Worm (Caenorhabditis elegans) whole organism, young adult: ENCODE measurements around the gene rme-1.

Source experiments
- B0019.2 ChIP-seq: fragments of 200-800 bp; sonication (Bioruptor generic); conservative IDR thresholded peaks from 2 replicates; pipeline ENCODE4 v1.3.6; 2022; ENCODE audit warnings: missing genetic modification reagents, missing genetic modification characterization, missing compliant biosample characterization
- B0336.3 ChIP-seq: fragments of 200-800 bp; sonication (Bioruptor generic); IDR thresholded peaks from 2 replicates; pipeline ENCODE4 v1.3.6; 2022; ENCODE audit warnings: missing genetic modification characterization, missing compliant biosample characterization
- C06A6.2 ChIP-seq: fragments of 200-800 bp; sonication (Bioruptor generic); conservative IDR thresholded peaks from 2 replicates; pipeline ENCODE4 v1.3.6; 2022; ENCODE audit warnings: missing genetic modification characterization, missing compliant biosample characterization
- C17E4.6 ChIP-seq: fragments of 200-800 bp; sonication (Bioruptor generic); IDR thresholded peaks from 2 replicates; pipeline ENCODE4 v1.3.6; 2022; ENCODE audit warnings: missing genetic modification reagents, missing genetic modification characterization, missing compliant biosample characterization
- F22D6.2 ChIP-seq: sonication (generic microtip); optimal IDR thresholded peaks from 2 replicates; lab custom pipeline; 2016; ENCODE audit warnings: mild to moderate bottlenecking, missing genetic modification characterization, missing compliant biosample characterization
- F37B4.10 ChIP-seq: fragments of 200-800 bp; sonication (Bioruptor generic); IDR thresholded peaks from 2 replicates; pipeline ENCODE4 v1.3.6; 2022; ENCODE audit warnings: missing genetic modification characterization, missing compliant biosample characterization
- F39B2.1 ChIP-seq: fragments of 200-800 bp; sonication (Bioruptor generic); IDR thresholded peaks from 2 replicates; pipeline ENCODE4 v1.3.6; 2022; ENCODE audit warnings: missing genetic modification reagents, missing genetic modification characterization, missing compliant biosample characterization
- F52B5.7 ChIP-seq: sonication (generic microtip); optimal IDR thresholded peaks from 2 replicates; lab custom pipeline; 2016; ENCODE audit warnings: mild to moderate bottlenecking, missing genetic modification characterization, missing compliant biosample characterization
- F57C9.4 ChIP-seq: sonication (generic microtip); optimal IDR thresholded peaks from 2 replicates; lab custom pipeline; 2017; ENCODE audit warnings: mild to moderate bottlenecking, missing genetic modification characterization, missing compliant biosample characterization
- K11D2.4 ChIP-seq: fragments of 200-800 bp; sonication (Bioruptor generic); IDR thresholded peaks from 2 replicates; pipeline ENCODE4 v1.3.6; 2022; ENCODE audit warnings: missing genetic modification reagents, missing genetic modification characterization, missing compliant biosample characterization
- K12H6.12 ChIP-seq: fragments of 200-800 bp; sonication (Bioruptor generic); optimal IDR thresholded peaks from 2 replicates; lab custom pipeline; 2018; ENCODE audit warnings: mild to moderate bottlenecking, missing genetic modification characterization, missing compliant biosample characterization
- Y53G8AR.9 ChIP-seq: fragments of 200-800 bp; sonication (Bioruptor generic); conservative IDR thresholded peaks from 2 replicates; pipeline ENCODE4 v1.3.6; 2022; ENCODE audit warnings: missing genetic modification reagents, missing genetic modification characterization, missing compliant biosample characterization
- Y56A3A.18 ChIP-seq: fragments of 200-800 bp; sonication (Bioruptor generic); IDR thresholded peaks from 2 replicates; pipeline ENCODE4 v1.3.6; 2022; ENCODE audit warnings: missing genetic modification reagents, missing genetic modification characterization, missing compliant biosample characterization
- Y79H2A.3 ChIP-seq: fragments of 200-800 bp; sonication (Bioruptor generic); conservative IDR thresholded peaks from 2 replicates; pipeline ENCODE4 v1.3.6; 2022; ENCODE audit warnings: missing genetic modification reagents, missing genetic modification characterization, missing compliant biosample characterization
- athp-1 ChIP-seq: sonication (generic microtip); optimal IDR thresholded peaks from 2 replicates; lab custom pipeline; 2017; ENCODE audit warnings: mild to moderate bottlenecking, missing genetic modification characterization, missing compliant biosample characterization
- attf-5 ChIP-seq: fragments of 200-800 bp; sonication (Bioruptor generic); optimal IDR thresholded peaks from 2 replicates; lab custom pipeline; 2018; ENCODE audit warnings: mild to moderate bottlenecking, missing genetic modification characterization, missing compliant biosample characterization
- cebp-1 ChIP-seq, 2 experiments: fragments of 200-800 bp in 1 of 2; sonication (Bioruptor generic) in 1 of 2; sonication (generic microtip) in 1 of 2; IDR thresholded peaks in 1 of 2; optimal IDR thresholded peaks in 1 of 2; 2 replicates each; pipeline versions ENCODE4 v1.3.6 to Lab custom; 2017 to 2022; ENCODE audit warnings: missing compliant biosample characterization in 2 of 2, missing genetic modification characterization in 2 of 2, mild to moderate bottlenecking in 1 of 2, missing genetic modification reagents in 1 of 2, moderate library complexity in 1 of 2
- cebp-2 ChIP-seq: fragments of 200-800 bp; sonication (Bioruptor generic); IDR thresholded peaks from 2 replicates; pipeline ENCODE4 v1.3.6; 2022; ENCODE audit warnings: missing genetic modification characterization, missing compliant biosample characterization
- ceh-91 ChIP-seq: fragments of 200-800 bp; sonication (Bioruptor generic); IDR thresholded peaks from 2 replicates; pipeline ENCODE4 v1.3.6; 2022; ENCODE audit warnings: missing genetic modification reagents, missing genetic modification characterization, missing compliant biosample characterization
- chd-7 ChIP-seq: sonication (generic microtip); optimal IDR thresholded peaks from 2 replicates; lab custom pipeline; 2016; ENCODE audit warnings: mild to moderate bottlenecking, missing genetic modification characterization, moderate library complexity, missing compliant biosample characterization
- dox-1 ChIP-seq: fragments of 200-800 bp; sonication (Bioruptor generic); IDR thresholded peaks from 2 replicates; pipeline ENCODE4 v1.3.6; 2022; ENCODE audit warnings: missing genetic modification reagents, missing genetic modification characterization, missing compliant biosample characterization
- egrh-3 ChIP-seq: fragments of 200-800 bp; sonication (Bioruptor generic); IDR thresholded peaks from 2 replicates; pipeline ENCODE4 v1.3.6; 2022; ENCODE audit warnings: missing genetic modification reagents, missing genetic modification characterization, missing compliant biosample characterization
- ets-4 ChIP-seq: fragments of 200-800 bp; sonication (Bioruptor generic); optimal IDR thresholded peaks from 2 replicates; lab custom pipeline; 2018; ENCODE audit warnings: mild to moderate bottlenecking, missing genetic modification characterization, missing compliant biosample characterization
- gei-17 ChIP-seq: fragments of 200-800 bp; sonication (Bioruptor generic); optimal IDR thresholded peaks from 2 replicates; lab custom pipeline; 2018; ENCODE audit warnings: mild to moderate bottlenecking, missing genetic modification characterization, missing compliant biosample characterization
- hlh-26 ChIP-seq: fragments of 200-800 bp; sonication (Bioruptor generic); conservative IDR thresholded peaks from 2 replicates; pipeline ENCODE4 v1.3.6; 2022; ENCODE audit warnings: missing genetic modification reagents, missing genetic modification characterization, missing compliant biosample characterization
- hmg-1.2 ChIP-seq: fragments of 200-800 bp; sonication (Bioruptor generic); IDR thresholded peaks from 2 replicates; pipeline ENCODE4 v1.3.6; 2022; ENCODE audit warnings: missing genetic modification reagents, missing genetic modification characterization, missing compliant biosample characterization
- let-607 ChIP-seq, 2 experiments: fragments of 200-800 bp in 1 of 2; sonication (Bioruptor generic) in 1 of 2; sonication (generic microtip) in 1 of 2; optimal IDR thresholded peaks; 2 replicates each; lab custom pipeline; 2016 to 2018; ENCODE audit warnings: mild to moderate bottlenecking in 2 of 2, missing compliant biosample characterization in 2 of 2, missing genetic modification characterization in 2 of 2, moderate library complexity in 2 of 2, missing genotype in 1 of 2
- lin-40 ChIP-seq: sonication (generic microtip); optimal IDR thresholded peaks from 2 replicates; lab custom pipeline; 2016; ENCODE audit warnings: missing genetic modification characterization, mild to moderate bottlenecking, missing compliant biosample characterization, missing genotype, missing genetic modification reagents
- lin-54 ChIP-seq: fragments of 200-800 bp; sonication (Bioruptor generic); optimal IDR thresholded peaks from 2 replicates; lab custom pipeline; 2018; ENCODE audit warnings: mild to moderate bottlenecking, missing genetic modification characterization, missing compliant biosample characterization
- madf-10 ChIP-seq: sonication (generic microtip); optimal IDR thresholded peaks from 2 replicates; lab custom pipeline; 2016; ENCODE audit warnings: mild to moderate bottlenecking, missing genetic modification characterization, missing compliant biosample characterization
- madf-3 ChIP-seq: fragments of 200-800 bp; sonication (Bioruptor generic); IDR thresholded peaks from 2 replicates; pipeline ENCODE4 v1.3.6; 2022; ENCODE audit warnings: missing genetic modification reagents, missing genetic modification characterization, missing compliant biosample characterization
- madf-6 ChIP-seq: fragments of 200-800 bp; sonication (Bioruptor generic); IDR thresholded peaks from 2 replicates; pipeline ENCODE4 v1.3.6; 2022; ENCODE audit warnings: missing genetic modification reagents, missing genetic modification characterization, missing compliant biosample characterization
- mel-28 ChIP-seq: sonication (generic microtip); optimal IDR thresholded peaks from 2 replicates; lab custom pipeline; 2016; ENCODE audit warnings: borderline replicate concordance, mild to moderate bottlenecking, missing genetic modification characterization, missing compliant biosample characterization
- nfyb-1 ChIP-seq: fragments of 200-800 bp; sonication (Bioruptor generic); IDR thresholded peaks from 2 replicates; pipeline ENCODE4 v1.3.6; 2022; ENCODE audit warnings: missing genetic modification reagents, missing genetic modification characterization, missing compliant biosample characterization
- nhr-27 ChIP-seq: fragments of 200-800 bp; sonication (Bioruptor generic); optimal IDR thresholded peaks from 2 replicates; lab custom pipeline; 2018; ENCODE audit warnings: mild to moderate bottlenecking, missing genetic modification characterization, moderate library complexity, missing compliant biosample characterization
- nhr-80 ChIP-seq: sonication (generic microtip); optimal IDR thresholded peaks from 2 replicates; lab custom pipeline; 2016; ENCODE audit warnings: missing genetic modification characterization, missing compliant biosample characterization
- nhr-90 ChIP-seq: sonication (generic microtip); optimal IDR thresholded peaks from 2 replicates; lab custom pipeline; 2016; ENCODE audit warnings: missing genotype, mild to moderate bottlenecking, missing genetic modification characterization, missing compliant biosample characterization
- pbrm-1 ChIP-seq: fragments of 200-800 bp; sonication (Bioruptor generic); IDR thresholded peaks from 2 replicates; pipeline ENCODE4 v1.3.6; 2022; ENCODE audit warnings: missing genetic modification reagents, missing genetic modification characterization, missing compliant biosample characterization
- snpc-1.1 ChIP-seq: sonication (generic microtip); optimal IDR thresholded peaks from 2 replicates; lab custom pipeline; 2017; ENCODE audit warnings: missing genetic modification characterization, mild to moderate bottlenecking, missing compliant biosample characterization, antibody characterized with exemption, moderate library complexity, missing genotype, missing genetic modification reagents; ENCODE audit not compliant: insufficient read depth
- zfh-2 ChIP-seq: fragments of 200-800 bp; sonication (Bioruptor generic); conservative IDR thresholded peaks from 2 replicates; pipeline ENCODE4 v1.3.6; 2022; ENCODE audit warnings: missing genetic modification reagents, missing genetic modification characterization, missing compliant biosample characterization
- zim-3 ChIP-seq: sonication (generic microtip); optimal IDR thresholded peaks from 2 replicates; lab custom pipeline; 2017; ENCODE audit warnings: mild to moderate bottlenecking, missing genetic modification characterization, moderate library complexity, missing compliant biosample characterization
- ztf-25 ChIP-seq: fragments of 200-800 bp; sonication (Bioruptor generic); IDR thresholded peaks from 2 replicates; pipeline ENCODE4 v1.3.6; 2022; ENCODE audit warnings: missing genetic modification reagents, missing genetic modification characterization, missing compliant biosample characterization

rme-1 gene

DNA sequence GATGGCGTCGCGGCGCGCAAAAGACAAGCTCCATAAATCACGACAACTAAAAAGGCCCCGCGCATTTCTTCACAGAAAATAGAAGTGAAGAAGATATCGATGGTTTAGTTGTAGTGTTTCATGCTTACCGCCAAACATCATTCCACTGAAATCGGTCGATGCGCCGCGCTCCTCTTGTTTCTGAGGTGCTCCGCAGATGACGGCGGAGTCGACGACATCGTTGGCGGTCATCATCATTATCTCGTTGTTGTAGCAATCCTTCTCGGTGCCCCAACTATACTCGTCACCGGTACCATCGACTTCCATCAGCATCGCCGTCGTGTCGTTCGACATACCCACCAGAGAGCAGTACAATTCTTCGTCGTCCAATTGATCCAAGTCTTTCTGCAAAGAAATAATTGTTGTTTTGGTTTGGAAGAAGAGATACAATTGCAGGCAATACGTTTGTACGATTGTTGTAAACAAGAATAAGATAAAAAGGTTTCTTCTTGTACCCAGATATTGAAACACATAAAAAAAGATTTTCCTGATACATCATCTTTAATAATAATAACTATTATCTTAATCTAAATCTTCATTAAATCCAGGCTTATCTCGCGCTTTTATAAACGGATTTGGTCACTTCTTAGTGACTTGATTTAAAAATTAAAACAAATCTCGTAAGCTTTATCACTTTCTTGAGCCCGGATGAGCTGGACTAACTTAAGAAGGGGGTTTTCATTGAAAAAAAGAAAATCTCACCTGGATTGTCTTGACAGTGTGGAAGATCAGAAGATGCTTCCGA is 17.3 kb downstream of the rme-1 start (continued):
- TF ChIP-seq chd-7 (peak; percentile 27), zfh-2 (GFP tag; lab: Robert Waterston, UW) (peak; percentile 71), F52B5.7 (tag; lab: Kevin White, UChicago) (peak; percentile 29), K11D2.4 (GFP tag; lab: Robert Waterston, UW) (0 out of 2 replicates have a peak, but pooled peaks have one; percentile 28)

DNA sequence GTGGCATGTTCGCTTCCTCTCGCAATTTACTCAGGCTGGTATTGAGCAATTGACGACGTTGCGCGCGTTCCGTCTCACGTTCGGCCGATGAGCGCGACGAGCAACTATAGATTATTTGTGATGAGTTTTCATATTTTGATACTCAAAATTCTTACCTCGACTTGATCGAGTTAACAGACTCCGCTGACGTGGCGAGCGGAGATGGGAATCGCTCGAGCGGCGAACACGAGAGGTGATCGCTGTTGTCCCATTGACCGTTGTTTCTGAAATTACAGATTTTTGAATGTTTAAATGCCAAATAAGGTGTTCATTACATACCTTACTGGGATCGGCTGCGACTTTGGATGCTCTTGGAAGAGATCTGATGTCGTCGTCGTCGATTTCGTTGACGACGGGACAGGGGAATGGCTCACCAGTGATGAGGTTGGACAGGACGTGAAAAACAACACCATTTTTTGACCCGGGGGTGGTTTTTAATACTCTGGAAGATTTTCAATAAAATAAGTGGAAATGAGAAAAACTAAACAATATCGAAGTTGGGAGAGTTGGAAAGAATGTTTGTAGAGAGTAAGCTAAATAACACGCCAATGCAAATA is 17.9 kb downstream of the rme-1 start, which contains the start of gene W06H8.6:
Gene W06H8.6 (minus strand): TSS at position 481 of the 596 bp plus-strand sequence.
- TF ChIP-seq zfh-2 (GFP tag; lab: Robert Waterston, UW) (peak; percentile 75), chd-7 (peak; percentile 41), nhr-27 (tag; lab: Kevin White, UChicago) (no peak), egrh-3 (GFP tag; lab: Robert Waterston, UW) (no peak), F22D6.2 (tag; lab: Kevin White, UChicago) (no peak), hlh-26 (GFP tag; lab: Robert Waterston, UW) (no peak), ets-4 (GFP tag; lab: Kevin White, UChicago) (peak; percentile 63), hmg-1.2 (GFP tag; lab: Robert Waterston, UW) (peak; percentile 28; the same call in 1 of the 2 replicates), nhr-80 (tag; lab: Kevin White, UChicago) (no peak), C06A6.2 (GFP tag; lab: Robert Waterston, UW) (no peak), ceh-91 (GFP tag; lab: Robert Waterston, UW) (no peak), B0336.3 (GFP tag; lab: Robert Waterston, UW) (0 out of 2 replicates have a peak, but pooled peaks have one; percentile 12), gei-17 (GFP tag; lab: Kevin White, UChicago) (no peak), cebp-1 (GFP tag; IDR thresholded peaks at IDR 0.05; lab: Robert Waterston, UW) (no peak), cebp-1 (tag; optimal IDR thresholded peaks at IDR 0.05; lab: Kevin White, UChicago) (peak; percentile 47), madf-10 (tag; lab: Kevin White, UChicago) (peak; percentile 13), C17E4.6 (GFP tag; lab: Robert Waterston, UW) (no peak), cebp-2 (0 out of 2 replicates have a peak, but pooled peaks have one; percentile 57), dox-1 (GFP tag; lab: Robert Waterston, UW) (no peak; the same call in 1 of the 2 replicates), nhr-90 (tag; lab: Kevin White, UChicago) (peak; percentile 38), Y79H2A.3 (0 out of 2 replicates have a peak, but pooled peaks have one; percentile 20), F52B5.7 (tag; lab: Kevin White, UChicago) (peak; percentile 65), nfyb-1 (GFP tag; lab: Robert Waterston, UW) (0 out of 2 replicates have a peak, but pooled peaks have one; percentile 67), K12H6.12 (tag; lab: Kevin White, UChicago) (peak; percentile 34), F57C9.4 (tag; lab: Kevin White, UChicago) (no peak), zim-3 (tag; lab: Kevin White, UChicago) (no peak), B0019.2 (GFP tag; lab: Robert Waterston, UW) (no peak), Y56A3A.18 (GFP tag; lab: Robert Waterston, UW) (peak; percentile 31; the same call in 1 of the 2 replicates), Y53G8AR.9 (GFP tag; lab: Robert Waterston, UW) (no peak; the same call in none of the 2 replicates), madf-3 (GFP tag; lab: Robert Waterston, UW) (no peak), athp-1 (tag; lab: Kevin White, UChicago) (peak; percentile 28), pbrm-1 (peak; percentile 36; the same call in 1 of the 2 replicates), mel-28 (tag; lab: Kevin White, UChicago) (no peak), attf-5 (GFP tag; lab: Kevin White, UChicago) (no peak), ztf-25 (GFP tag; lab: Robert Waterston, UW) (0 out of 2 replicates have a peak, but pooled peaks have one; percentile 54), lin-40 (no peak), let-607 (tag; optimal IDR thresholded peaks at IDR 0.05; lab: Kevin White, UChicago) (peak in 1 of 2 experiments; percentile 34), snpc-1.1 (tag; lab: Kevin White, UChicago) (no peak), madf-6 (GFP tag; lab: Robert Waterston, UW) (no peak), F37B4.10 (GFP tag; lab: Robert Waterston, UW) (no peak), lin-54 (GFP tag; lab: Kevin White, UChicago) (peak; percentile 20), F39B2.1 (no peak)
